Fruit fly (Drosophila melanogaster): ENCODE data around the gene CG33229.

Gene CG33229

dm6 chr3L:224004-224951 lies 626 bp downstream of the CG33229 start (continued):
- TF ChIP-seq vnd (GFP tag; IDR thresholded peaks at IDR 0.05; ENCODE audit: partially characterized antibody) (0 out of 3 replicates have a peak, but pooled peaks have one; percentile 9), CG13624 (GFP tag; optimal IDR thresholded peaks at IDR 0.05) (peak; percentile 83), salm (tag; optimal IDR thresholded peaks at IDR 0.05) (peak; percentile 3), Awh (GFP tag; IDR thresholded peaks at IDR 0.05) (peak; percentile 32; the same call in 1 of the 2 replicates), Pdp1 (GFP tag; optimal IDR thresholded peaks at IDR 0.05) (peak in 1 of 2 experiments; percentile 18), Hr3 (GFP tag; optimal IDR thresholded peaks at IDR 0.05) (no peak), sens (GFP tag) (peak; percentile 75), ham (GFP tag; IDR thresholded peaks at IDR 0.05) (no peak; the same call in 1 of the 2 replicates), Trl (optimal IDR thresholded peaks at IDR 0.05) (peak in 1 of 2 experiments; percentile 28), Trl (GFP tag; optimal IDR thresholded peaks at IDR 0.05) (peak; percentile 22), Aef1 (GFP tag; IDR thresholded peaks at IDR 0.05) (peak; percentile 64; the same call in 2 of the 3 replicates), Kr (GFP tag; optimal IDR thresholded peaks at IDR 0.05) (no peak), CG8359 (GFP tag; optimal IDR thresholded peaks at IDR 0.05; ENCODE audit: borderline replicate concordance) (no peak), nom (GFP tag; optimal IDR thresholded peaks at IDR 0.05) (peak; percentile 78), CG14441 (GFP tag; IDR thresholded peaks at IDR 0.05) (no peak), MTF-1 (GFP tag; optimal IDR thresholded peaks at IDR 0.05; ENCODE audit: borderline replicate concordance) (peak; percentile 57), CG12219 (GFP tag; optimal IDR thresholded peaks at IDR 0.05) (peak; percentile 21), Six4 (GFP tag; optimal IDR thresholded peaks at IDR 0.05) (no peak), mld (GFP tag; IDR thresholded peaks at IDR 0.05; ENCODE audit: partially characterized antibody) (no peak), CG2199 (GFP tag; IDR thresholded peaks at IDR 0.05) (peak; percentile 74; the same call in 1 of the 3 replicates), CG11247 (GFP tag; IDR thresholded peaks at IDR 0.05) (peak; percentile 51; the same call in 1 of the 2 replicates), CG6683 (GFP tag; optimal IDR thresholded peaks at IDR 0.05) (no peak), hb (GFP tag; IDR thresholded peaks at IDR 0.05; ENCODE audit: partially characterized antibody) (no peak), Bdp1 (GFP tag; optimal IDR thresholded peaks at IDR 0.05) (peak; percentile 20), wdn (GFP tag; IDR thresholded peaks at IDR 0.05) (no peak), CG8089 (GFP tag; optimal IDR thresholded peaks at IDR 0.05) (peak; percentile 4), Sox100B (GFP tag; optimal IDR thresholded peaks at IDR 0.05) (peak; percentile 20), scrt (GFP tag; optimal IDR thresholded peaks at IDR 0.05) (peak; percentile 98), h (optimal IDR thresholded peaks at IDR 0.05) (no peak), HmgZ (tag; optimal IDR thresholded peaks at IDR 0.05) (peak; percentile 2), GATAe (GFP tag; conservative IDR thresholded peaks at IDR 0.05) (no peak), phol (tag; optimal IDR thresholded peaks at IDR 0.05) (peak; percentile 97), luna (GFP tag; optimal IDR thresholded peaks at IDR 0.05) (no peak), CG13424 (tag; optimal IDR thresholded peaks at IDR 0.05) (no peak), Ssrp (tag; optimal IDR thresholded peaks at IDR 0.05) (peak; percentile 57), lov (optimal IDR thresholded peaks at IDR 0.05) (no peak), lov (GFP tag; IDR thresholded peaks at IDR 0.05) (peak; percentile 77; the same call in 1 of the 3 replicates), CG17361 (GFP tag; IDR thresholded peaks at IDR 0.05) (no peak), pzg (GFP tag; optimal IDR thresholded peaks at IDR 0.05) (peak; percentile 20), insv (GFP tag; optimal IDR thresholded peaks at IDR 0.05) (peak in 1 of 2 experiments; percentile 11), CG33213 (GFP tag; optimal IDR thresholded peaks at IDR 0.05) (peak; percentile 2), kah (GFP tag; optimal IDR thresholded peaks at IDR 0.05) (no peak), CG12391 (tag; optimal IDR thresholded peaks at IDR 0.05) (no peak), vvl (GFP tag; IDR thresholded peaks at IDR 0.05) (peak; percentile 39), HHEX (GFP tag; optimal IDR thresholded peaks at IDR 0.05) (no peak), Meics (GFP tag; optimal IDR thresholded peaks at IDR 0.05) (peak; percentile 31), CG30431 (GFP tag; optimal IDR thresholded peaks at IDR 0.05) (no peak), ato (GFP tag; IDR thresholded peaks at IDR 0.05; ENCODE audit: partially characterized antibody) (peak; percentile 48)

All from whole organism, embryonic.